Worm (Caenorhabditis elegans) whole organism, L2 larva: Measurements from ENCODE around the gene djr-1.2.

ENCODE experiments used
- Y55F3AM.14 ChIP-seq: fragments of 200-800 bp; sonication (Bioruptor generic); optimal IDR thresholded peaks from 2 replicates; lab custom pipeline; 2018; ENCODE audit warnings: mild to moderate bottlenecking, missing genetic modification characterization, missing compliant biosample characterization
- aly-2 ChIP-seq: fragments of 150-350 bp; optimal IDR thresholded peaks from 2 replicates; lab custom pipeline; 2014; ENCODE audit warnings: missing biosample characterization, missing genetic modification characterization
- fos-1 ChIP-seq: fragments of 150-350 bp; optimal IDR thresholded peaks from 2 replicates; lab custom pipeline; 2014; ENCODE audit warnings: missing biosample characterization, missing genetic modification characterization
- lin-39 ChIP-seq: fragments of 150-350 bp; optimal IDR thresholded peaks from 2 replicates; lab custom pipeline; 2014; ENCODE audit warnings: missing biosample characterization, missing genetic modification reagents, missing genetic modification characterization
- nhr-77 ChIP-seq: fragments of 150-350 bp; optimal IDR thresholded peaks from 2 replicates; lab custom pipeline; 2014; ENCODE audit warnings: missing biosample characterization, missing genetic modification characterization
- sma-3 ChIP-seq: sonication (generic microtip); optimal IDR thresholded peaks from 2 replicates; lab custom pipeline; 2016; ENCODE audit warnings: missing genetic modification reagents, missing genetic modification characterization, missing compliant biosample characterization
- ztf-11 ChIP-seq: sonication (generic microtip); optimal IDR thresholded peaks from 2 replicates; lab custom pipeline; 2017; ENCODE audit warnings: missing biosample characterization, missing genetic modification characterization

DNA sequence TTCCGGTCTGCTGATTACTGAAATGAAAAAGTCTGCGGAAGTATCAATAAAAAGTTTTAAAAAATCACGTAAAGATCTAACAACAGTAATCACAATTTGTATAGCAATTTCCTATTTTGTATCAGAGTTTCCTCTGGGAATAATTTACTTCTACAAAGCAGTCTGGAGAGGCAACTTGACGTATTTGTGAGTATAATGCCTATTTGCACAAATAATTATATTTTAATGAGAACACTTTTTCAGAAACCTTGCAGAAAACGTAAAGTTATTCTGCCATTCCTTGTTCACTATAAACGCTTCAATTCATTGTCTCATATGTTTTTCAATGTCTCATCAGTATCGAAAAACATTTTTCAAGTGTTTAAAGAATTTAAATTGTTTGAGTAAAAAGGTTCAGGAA, 36.3 kb downstream of the djr-1.2 start:
- no peak for TF ChIP-seq ztf-11 (tag; lab: Kevin White, UChicago)
- no peak for TF ChIP-seq nhr-77 (tag; lab: Kevin White, UChicago)
- no peak for TF ChIP-seq aly-2 (tag; lab: Kevin White, UChicago)
- no peak for TF ChIP-seq lin-39 (tag; lab: Kevin White, UChicago)
- no peak for TF ChIP-seq sma-3
- TF ChIP-seq fos-1 (tag; lab: Kevin White, UChicago), result no peak
- TF ChIP-seq Y55F3AM.14 (GFP tag; lab: Kevin White, UChicago), result no peak
